Worm (Caenorhabditis elegans): ENCODE data around the gene C29A12.6.

DNA sequence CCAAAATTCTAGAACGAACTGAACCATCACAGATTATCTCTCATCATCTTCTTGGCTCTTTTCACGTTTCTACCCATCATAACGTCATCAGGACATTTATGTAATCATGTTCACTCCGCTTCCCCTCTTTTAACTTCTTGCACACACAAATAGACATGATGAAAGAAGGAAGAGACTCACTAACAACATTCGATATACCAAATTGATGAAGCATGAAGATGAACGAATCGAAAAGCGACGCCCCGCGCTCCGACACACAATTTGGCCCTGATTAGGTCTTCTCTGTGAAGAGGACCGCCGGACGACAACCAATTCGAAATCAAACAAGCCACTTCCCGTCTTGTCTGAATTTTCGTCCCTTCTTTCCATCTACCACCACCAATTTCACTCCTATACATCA is 28.5 kb upstream of the C29A12.6 start:
- TF ChIP-seq W03F9.2 (tag; optimal IDR thresholded peaks at IDR 0.05) (no peak), him-1 (tag; optimal IDR thresholded peaks at IDR 0.05) (no peak), dao-5 (tag; optimal IDR thresholded peaks at IDR 0.05) (no peak)
